Fruit fly (Drosophila melanogaster): Measurements from ENCODE around the gene kirre.

The kirre gene

dm6 chrX:2980290-2980689 lies 240.1 kb downstream of the kirre start:
- no peak for TF ChIP-seq ttk (optimal IDR thresholded peaks at IDR 0.05)
- TF ChIP-seq psq (optimal IDR thresholded peaks at IDR 0.05), result no peak
- no peak for TF ChIP-seq h (optimal IDR thresholded peaks at IDR 0.05)
- TF ChIP-seq insv (optimal IDR thresholded peaks at IDR 0.05), result no peak
- TF ChIP-seq Myc (optimal IDR thresholded peaks at IDR 0.05), result no peak
- no peak for TF ChIP-seq Sin3A (optimal IDR thresholded peaks at IDR 0.05)

DNA sequence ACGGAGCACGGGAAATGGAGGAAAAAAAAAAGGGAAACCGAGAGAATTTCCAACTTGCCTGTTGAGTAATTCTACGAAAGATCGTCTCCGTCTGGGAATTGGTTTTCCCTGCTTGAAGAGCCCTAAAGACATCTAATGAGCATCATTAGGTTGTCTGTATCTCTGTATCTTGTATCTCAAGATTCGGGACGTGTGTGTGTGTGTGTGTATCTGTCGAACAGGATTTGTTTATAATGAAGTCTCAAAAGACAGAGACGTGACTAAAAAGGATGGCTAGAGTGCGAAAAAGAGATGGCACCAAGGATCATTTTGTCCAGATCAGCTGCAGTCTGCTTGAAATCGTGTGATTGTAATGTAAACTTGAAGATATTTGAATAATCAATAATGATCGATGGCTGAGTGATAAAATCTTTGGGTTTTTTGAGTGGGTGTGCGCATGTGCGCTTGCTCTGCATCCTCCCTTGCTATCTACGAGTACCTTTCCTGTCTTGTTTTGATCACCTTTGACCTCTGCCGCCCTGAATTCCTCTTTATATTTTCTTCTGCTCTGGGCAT lies 242.3 kb downstream of the kirre start:
- TF ChIP-seq psq (optimal IDR thresholded peaks at IDR 0.05) (no peak), Myc (optimal IDR thresholded peaks at IDR 0.05) (no peak)

dm6 chrX:2984902-2985772 lies 245.0 kb downstream of the kirre start:
- TF ChIP-seq ttk (optimal IDR thresholded peaks at IDR 0.05), result no peak
- TF ChIP-seq insv (optimal IDR thresholded peaks at IDR 0.05), result no peak
- no peak for TF ChIP-seq h (optimal IDR thresholded peaks at IDR 0.05)
- no peak for TF ChIP-seq Myc (optimal IDR thresholded peaks at IDR 0.05)
- TF ChIP-seq Sin3A (optimal IDR thresholded peaks at IDR 0.05), result no peak
- no peak for TF ChIP-seq psq (optimal IDR thresholded peaks at IDR 0.05)

dm6 chrX:2987320-2987719 lies 247.1 kb downstream of the kirre start:
- TF ChIP-seq h (optimal IDR thresholded peaks at IDR 0.05) (no peak), insv (optimal IDR thresholded peaks at IDR 0.05) (no peak), ttk (optimal IDR thresholded peaks at IDR 0.05) (no peak), Myc (optimal IDR thresholded peaks at IDR 0.05) (no peak), Sin3A (optimal IDR thresholded peaks at IDR 0.05) (no peak), psq (optimal IDR thresholded peaks at IDR 0.05) (no peak)

DNA sequence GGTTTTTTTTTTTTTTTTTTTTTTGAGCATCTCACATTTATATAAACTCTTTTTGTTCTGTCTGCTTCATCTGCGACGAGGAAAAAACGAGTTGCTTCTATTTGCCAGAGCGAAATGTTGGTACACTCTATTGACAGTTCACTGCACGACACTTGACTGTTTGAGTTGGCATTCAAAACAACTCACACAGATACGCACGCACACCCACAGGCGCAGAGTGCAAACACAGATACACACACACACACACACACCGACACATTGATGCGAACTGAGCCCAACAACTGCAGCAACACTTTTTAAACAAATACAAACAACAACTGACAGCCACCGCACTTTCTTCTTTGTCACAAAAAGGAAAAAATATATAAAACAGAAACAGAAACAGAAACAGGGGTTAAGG lies 249.1 kb downstream of the kirre start:
- no peak for TF ChIP-seq psq (optimal IDR thresholded peaks at IDR 0.05)
- TF ChIP-seq h (optimal IDR thresholded peaks at IDR 0.05), result no peak
- TF ChIP-seq ttk (optimal IDR thresholded peaks at IDR 0.05), result no peak
- no peak for TF ChIP-seq Sin3A (optimal IDR thresholded peaks at IDR 0.05)
- no peak for TF ChIP-seq insv (optimal IDR thresholded peaks at IDR 0.05)
- TF ChIP-seq Myc (optimal IDR thresholded peaks at IDR 0.05), result no peak

- no peak for TF ChIP-seq Myc (optimal IDR thresholded peaks at IDR 0.05)
- no peak for TF ChIP-seq insv (optimal IDR thresholded peaks at IDR 0.05)
- TF ChIP-seq psq (optimal IDR thresholded peaks at IDR 0.05), result no peak
- TF ChIP-seq Sin3A (optimal IDR thresholded peaks at IDR 0.05), result no peak
- no peak for TF ChIP-seq ttk (optimal IDR thresholded peaks at IDR 0.05)
These were observed 250.8 kb downstream of the kirre start for dm6 chrX:2990952-2991351.

- TF ChIP-seq insv (optimal IDR thresholded peaks at IDR 0.05) (no peak), h (optimal IDR thresholded peaks at IDR 0.05) (no peak), psq (optimal IDR thresholded peaks at IDR 0.05) (no peak), ttk (optimal IDR thresholded peaks at IDR 0.05) (no peak), Sin3A (optimal IDR thresholded peaks at IDR 0.05) (no peak), Myc (optimal IDR thresholded peaks at IDR 0.05) (no peak)
These were observed 253.1 kb downstream of the kirre start for dm6 chrX:2993098-2993773.

DNA sequence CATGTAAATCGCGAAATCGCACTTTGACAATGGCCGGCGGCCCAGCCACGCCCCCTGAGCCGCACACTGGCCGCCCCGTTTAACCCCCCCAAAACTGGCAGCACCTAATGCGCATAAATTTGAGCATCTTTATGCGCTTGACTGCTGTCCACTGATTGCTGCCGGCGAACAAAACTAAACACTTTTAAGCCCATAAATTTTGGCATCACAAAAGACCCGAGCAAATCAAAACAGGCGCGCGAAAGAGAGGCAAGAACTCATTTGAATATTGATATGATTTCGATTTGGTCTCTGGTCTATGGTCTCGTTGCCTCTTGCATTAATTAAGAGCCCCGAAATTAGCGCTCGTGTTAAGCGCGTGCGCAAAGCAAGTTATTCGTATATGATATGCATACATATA lies 262.0 kb downstream of the kirre start:
- no peak for TF ChIP-seq psq (optimal IDR thresholded peaks at IDR 0.05)

DNA sequence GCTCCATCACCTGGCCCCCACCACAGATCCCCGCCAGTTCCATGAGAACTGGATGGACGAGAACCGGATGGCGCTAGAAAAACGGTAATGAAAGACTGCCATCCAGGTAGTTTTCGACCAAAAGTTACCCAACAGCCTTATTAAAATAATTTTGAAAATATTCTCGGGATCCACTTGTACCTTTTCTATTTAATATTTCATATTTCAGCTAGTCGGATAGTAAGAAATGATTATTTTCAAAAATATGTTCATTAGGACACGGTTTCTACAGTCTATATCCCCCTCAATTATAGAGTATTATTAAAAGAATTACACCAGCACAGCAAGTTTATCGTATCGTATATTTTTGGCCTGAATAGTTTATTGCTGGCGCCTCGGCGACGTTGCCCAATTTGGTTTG lies 265.6 kb downstream of the kirre start:
- TF ChIP-seq h (optimal IDR thresholded peaks at IDR 0.05), result no peak
- TF ChIP-seq psq (optimal IDR thresholded peaks at IDR 0.05), result no peak
- no peak for TF ChIP-seq ttk (optimal IDR thresholded peaks at IDR 0.05)
- TF ChIP-seq Sin3A (optimal IDR thresholded peaks at IDR 0.05), result no peak
- TF ChIP-seq insv (optimal IDR thresholded peaks at IDR 0.05), result no peak
- TF ChIP-seq Myc (optimal IDR thresholded peaks at IDR 0.05), result no peak

DNA sequence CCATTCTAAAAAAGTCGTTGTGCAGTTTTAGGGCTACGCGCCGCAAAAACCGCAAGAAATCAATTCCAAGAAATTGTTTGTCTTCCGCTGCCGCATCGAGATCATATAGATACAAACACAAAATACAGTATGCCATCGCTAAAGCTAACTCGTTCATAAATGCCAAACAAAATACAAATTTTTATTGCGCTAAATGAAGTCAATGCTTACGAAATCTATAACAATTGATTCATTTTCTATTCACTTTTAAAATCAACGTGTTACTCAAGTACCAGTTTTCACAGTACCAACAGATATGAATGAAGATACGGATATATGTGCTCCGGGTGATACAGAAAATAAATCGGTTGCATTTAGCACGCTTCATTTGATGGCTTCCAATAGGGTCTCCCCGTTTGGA lies 267.6 kb downstream of the kirre start:
- TF ChIP-seq Myc (optimal IDR thresholded peaks at IDR 0.05) (no peak), insv (optimal IDR thresholded peaks at IDR 0.05) (no peak), ttk (optimal IDR thresholded peaks at IDR 0.05) (no peak), Sin3A (optimal IDR thresholded peaks at IDR 0.05) (no peak), psq (optimal IDR thresholded peaks at IDR 0.05) (no peak), h (optimal IDR thresholded peaks at IDR 0.05) (no peak)

dm6 chrX:3009986-3010385 lies 269.8 kb downstream of the kirre start:
- TF ChIP-seq psq (optimal IDR thresholded peaks at IDR 0.05), result no peak
- no peak for TF ChIP-seq insv (optimal IDR thresholded peaks at IDR 0.05)
- TF ChIP-seq h (optimal IDR thresholded peaks at IDR 0.05), result no peak
- no peak for TF ChIP-seq ttk (optimal IDR thresholded peaks at IDR 0.05)
- no peak for TF ChIP-seq Sin3A (optimal IDR thresholded peaks at IDR 0.05)
- no peak for TF ChIP-seq Myc (optimal IDR thresholded peaks at IDR 0.05)

dm6 chrX:3012042-3012441 lies 271.9 kb downstream of the kirre start:
- TF ChIP-seq Sin3A (optimal IDR thresholded peaks at IDR 0.05) (no peak), insv (optimal IDR thresholded peaks at IDR 0.05) (no peak), ttk (optimal IDR thresholded peaks at IDR 0.05) (no peak)

dm6 chrX:3013276-3013675 lies 273.1 kb downstream of the kirre start:
- TF ChIP-seq Myc (optimal IDR thresholded peaks at IDR 0.05) (no peak), ttk (optimal IDR thresholded peaks at IDR 0.05) (no peak), h (optimal IDR thresholded peaks at IDR 0.05) (no peak), psq (optimal IDR thresholded peaks at IDR 0.05) (no peak), insv (optimal IDR thresholded peaks at IDR 0.05) (no peak), Sin3A (optimal IDR thresholded peaks at IDR 0.05) (no peak)
